Worm (Caenorhabditis elegans) whole organism, L3 larva: ENCODE measurements around the gene flp-11.

ENCODE experiments used
- R02D3.7 ChIP-seq: fragments of 150-350 bp; optimal IDR thresholded peaks from 2 replicates; lab custom pipeline; 2014; ENCODE audit warnings: missing biosample characterization, missing genetic modification characterization
- ZK546.5 ChIP-seq: sonication (generic microtip); optimal IDR thresholded peaks from 2 replicates; lab custom pipeline; 2017; ENCODE audit warnings: missing biosample characterization, missing genetic modification characterization
- aly-2 ChIP-seq: fragments of 150-350 bp; optimal IDR thresholded peaks from 2 replicates; lab custom pipeline; 2014; ENCODE audit warnings: missing biosample characterization, missing genetic modification characterization
- ama-1 ChIP-seq: fragments of 150-350 bp; optimal IDR thresholded peaks from 2 replicates; lab custom pipeline; 2018
- ceh-16 ChIP-seq: sonication (generic microtip); optimal IDR thresholded peaks from 2 replicates; lab custom pipeline; 2017; ENCODE audit warnings: missing biosample characterization, missing genetic modification characterization
- ceh-28 ChIP-seq: fragments of 150-350 bp; optimal IDR thresholded peaks from 2 replicates; lab custom pipeline; 2014; ENCODE audit warnings: missing biosample characterization, missing genetic modification reagents, missing genetic modification characterization
- ceh-82 ChIP-seq: fragments of 150-350 bp; optimal IDR thresholded peaks from 2 replicates; lab custom pipeline; 2014; ENCODE audit warnings: missing biosample characterization, missing genetic modification characterization
- ceh-9 ChIP-seq: sonication (generic microtip); optimal IDR thresholded peaks from 2 replicates; lab custom pipeline; 2018; ENCODE audit warnings: missing biosample characterization, missing genetic modification characterization
- daf-12 ChIP-seq: fragments of 150-350 bp; optimal IDR thresholded peaks from 2 replicates; lab custom pipeline; 2014; ENCODE audit warnings: missing biosample characterization, missing genetic modification reagents, missing genetic modification characterization
- egl-27 ChIP-seq: sonication (generic microtip); optimal IDR thresholded peaks from 4 replicates; lab custom pipeline; 2017; ENCODE audit warnings: missing biosample characterization, missing genetic modification reagents, missing genetic modification characterization
- egl-5 ChIP-seq: fragments of 150-350 bp; optimal IDR thresholded peaks from 2 replicates; lab custom pipeline; 2017; ENCODE audit warnings: missing biosample characterization, missing genetic modification reagents, missing genetic modification characterization, inconsistent platforms
- elt-1 ChIP-seq: fragments of 150-350 bp; optimal IDR thresholded peaks from 2 replicates; lab custom pipeline; 2014; ENCODE audit warnings: missing biosample characterization, missing genetic modification characterization
- elt-2 ChIP-seq: sonication (generic microtip); optimal IDR thresholded peaks from 2 replicates; lab custom pipeline; 2016; ENCODE audit warnings: missing genetic modification reagents, mild to moderate bottlenecking, missing genetic modification characterization, missing compliant biosample characterization
- elt-3 ChIP-seq, 3 experiments: fragments of 150-350 bp in 1 of 3; sonication (generic microtip) in 2 of 3; optimal IDR thresholded peaks; 2 replicates in 2 of 3; 4 replicates in 1 of 3; lab custom pipeline; 2014 to 2017; ENCODE audit warnings: missing biosample characterization in 3 of 3, missing genetic modification characterization in 3 of 3
- eor-1 ChIP-seq, 2 experiments: fragments of 150-350 bp; optimal IDR thresholded peaks; 2 replicates each; lab custom pipeline; 2014 to 2018; ENCODE audit warnings: missing biosample characterization in 2 of 2, missing genetic modification characterization in 2 of 2
- fkh-10 ChIP-seq: sonication (generic microtip); optimal IDR thresholded peaks from 2 replicates; lab custom pipeline; 2017; ENCODE audit warnings: missing biosample characterization, missing genetic modification reagents, missing genetic modification characterization
- fkh-2 ChIP-seq: fragments of 150-350 bp; optimal IDR thresholded peaks from 2 replicates; lab custom pipeline; 2014; ENCODE audit warnings: missing biosample characterization, missing genetic modification reagents, missing genetic modification characterization
- fos-1 ChIP-seq: fragments of 150-350 bp; optimal IDR thresholded peaks from 2 replicates; lab custom pipeline; 2014; ENCODE audit warnings: missing biosample characterization, missing genetic modification characterization
- hmg-11 ChIP-seq: sonication (generic microtip); optimal IDR thresholded peaks from 2 replicates; lab custom pipeline; 2016; ENCODE audit warnings: missing genetic modification characterization, missing compliant biosample characterization
- jun-1 ChIP-seq: fragments of 150-350 bp; optimal IDR thresholded peaks from 2 replicates; lab custom pipeline; 2014; ENCODE audit warnings: missing biosample characterization, missing genetic modification reagents, missing genetic modification characterization
- lin-15B ChIP-seq: fragments of 150-350 bp; optimal IDR thresholded peaks from 2 replicates; lab custom pipeline; 2014; ENCODE audit warnings: missing biosample characterization, missing genetic modification characterization
- lin-39 ChIP-seq: fragments of 150-350 bp; optimal IDR thresholded peaks from 2 replicates; lab custom pipeline; 2018; ENCODE audit warnings: missing biosample characterization, missing genetic modification reagents, missing genetic modification characterization
- lsy-12 ChIP-seq: sonication (generic microtip); optimal IDR thresholded peaks from 2 replicates; lab custom pipeline; 2016; ENCODE audit warnings: mild to moderate bottlenecking, missing genetic modification characterization, missing compliant biosample characterization
- mdl-1 ChIP-seq: fragments of 150-350 bp; optimal IDR thresholded peaks from 2 replicates; lab custom pipeline; 2014; ENCODE audit warnings: missing biosample characterization, missing genetic modification characterization
- mml-1 ChIP-seq: fragments of 150-350 bp; sonication (generic microtip); optimal IDR thresholded peaks from 3 replicates; lab custom pipeline; 2014; ENCODE audit warnings: missing biosample characterization, missing genetic modification characterization
- nfya-1 ChIP-seq: sonication (generic microtip); optimal IDR thresholded peaks from 2 replicates; lab custom pipeline; 2017; ENCODE audit warnings: missing genetic modification characterization, mild to moderate bottlenecking, missing compliant biosample characterization, antibody characterized with exemption, moderate library complexity; ENCODE audit not compliant: insufficient read depth
- nhr-11 ChIP-seq: fragments of 150-350 bp; optimal IDR thresholded peaks from 2 replicates; lab custom pipeline; 2014; ENCODE audit warnings: missing biosample characterization, missing genetic modification characterization
- nhr-12 ChIP-seq: fragments of 150-350 bp; optimal IDR thresholded peaks from 2 replicates; lab custom pipeline; 2014; ENCODE audit warnings: missing biosample characterization, missing genetic modification characterization
- nhr-23 ChIP-seq: fragments of 150-350 bp; optimal IDR thresholded peaks from 2 replicates; lab custom pipeline; 2014; ENCODE audit warnings: missing biosample characterization, missing genetic modification reagents, missing genetic modification characterization
- nhr-237 ChIP-seq: fragments of 150-350 bp; optimal IDR thresholded peaks from 2 replicates; lab custom pipeline; 2014; ENCODE audit warnings: missing biosample characterization, missing genetic modification characterization
- nhr-25 ChIP-seq: sonication (generic microtip); optimal IDR thresholded peaks from 2 replicates; lab custom pipeline; 2017; ENCODE audit warnings: missing biosample characterization, missing genetic modification characterization
- nhr-28 ChIP-seq: fragments of 150-350 bp; optimal IDR thresholded peaks from 2 replicates; lab custom pipeline; 2014; ENCODE audit warnings: missing biosample characterization, missing genetic modification characterization
- nhr-43 ChIP-seq: sonication (generic microtip); optimal IDR thresholded peaks from 2 replicates; lab custom pipeline; 2016; ENCODE audit warnings: mild to moderate bottlenecking, missing genetic modification characterization, missing compliant biosample characterization; ENCODE audit not compliant: poor library complexity, severe bottlenecking
- nhr-67 ChIP-seq: fragments of 150-350 bp; optimal IDR thresholded peaks from 2 replicates; lab custom pipeline; 2014; ENCODE audit warnings: missing biosample characterization, missing genetic modification characterization
- nhr-76 ChIP-seq: fragments of 150-350 bp; sonication (generic microtip); optimal IDR thresholded peaks from 5 replicates; lab custom pipeline; 2014; ENCODE audit warnings: missing biosample characterization, missing genetic modification characterization
- nhr-77 ChIP-seq: fragments of 150-350 bp; optimal IDR thresholded peaks from 2 replicates; lab custom pipeline; 2014; ENCODE audit warnings: missing biosample characterization, missing genetic modification characterization
- pha-4 ChIP-seq: fragments of 150-350 bp; optimal IDR thresholded peaks from 2 replicates; lab custom pipeline; 2014; ENCODE audit warnings: missing biosample characterization, missing genetic modification reagents, missing genetic modification characterization
- pqm-1 ChIP-seq: fragments of 150-350 bp; optimal IDR thresholded peaks from 2 replicates; lab custom pipeline; 2017; ENCODE audit warnings: missing biosample characterization, missing genetic modification characterization, inconsistent platforms
- sea-2 ChIP-seq: fragments of 150-350 bp; sonication (generic microtip); optimal IDR thresholded peaks from 4 replicates; lab custom pipeline; 2014; ENCODE audit warnings: missing biosample characterization, missing genetic modification reagents, missing genetic modification characterization
- skn-1 ChIP-seq: fragments of 150-350 bp; optimal IDR thresholded peaks from 2 replicates; lab custom pipeline; 2014; ENCODE audit warnings: missing biosample characterization, missing genetic modification characterization
- snpc-4 ChIP-seq: fragments of 150-350 bp; optimal IDR thresholded peaks from 2 replicates; lab custom pipeline; 2014; ENCODE audit warnings: missing biosample characterization, missing genetic modification characterization
- tbx-2 ChIP-seq: sonication (generic microtip); optimal IDR thresholded peaks from 2 replicates; lab custom pipeline; 2016; ENCODE audit warnings: mild to moderate bottlenecking, missing genetic modification characterization, missing compliant biosample characterization
- unc-39 ChIP-seq: sonication (generic microtip); optimal IDR thresholded peaks from 4 replicates; lab custom pipeline; 2017; ENCODE audit warnings: missing biosample characterization, missing genetic modification characterization
- unc-62 ChIP-seq: fragments of 150-350 bp; sonication (generic microtip); optimal IDR thresholded peaks from 4 replicates; lab custom pipeline; 2014; ENCODE audit warnings: missing biosample characterization, missing genetic modification reagents, missing genetic modification characterization
- zag-1 ChIP-seq: fragments of 150-350 bp; optimal IDR thresholded peaks from 2 replicates; lab custom pipeline; 2014; ENCODE audit warnings: missing biosample characterization, missing genetic modification characterization
- ztf-11 ChIP-seq: fragments of 150-350 bp; optimal IDR thresholded peaks from 2 replicates; lab custom pipeline; 2014; ENCODE audit warnings: missing biosample characterization, missing genetic modification characterization
- ztf-4 ChIP-seq: fragments of 150-350 bp; optimal IDR thresholded peaks from 2 replicates; lab custom pipeline; 2014; ENCODE audit warnings: missing biosample characterization, missing genetic modification characterization

Gene flp-11

ce11 chrX:4711698-4712329 is 33.9 kb upstream of the flp-11 start, which contains the start of the genes dnj-14 and glit-1 (continued):
- TF ChIP-seq zag-1 (tag; lab: Kevin White, UChicago) (no peak), ceh-28 (tag; lab: Kevin White, UChicago) (peak; percentile 75), fos-1 (tag; lab: Kevin White, UChicago) (peak; percentile 81), mdl-1 (tag; lab: Kevin White, UChicago) (peak; percentile 25), lsy-12 (tag; lab: Kevin White, UChicago) (peak; percentile 81), ceh-9 (tag; lab: Kevin White, UChicago) (no peak), skn-1 (tag; lab: Kevin White, UChicago) (peak; percentile 78), pqm-1 (tag; lab: Kevin White, UChicago) (peak; percentile 69), fkh-10 (GFP tag; lab: Kevin White, UChicago) (peak; percentile 23), mml-1 (no peak), nhr-43 (peak; percentile 77), eor-1 (tag; optimal IDR thresholded peaks at IDR 0.05; lab: Kevin White, UChicago) (no peak), ztf-4 (tag; lab: Kevin White, UChicago) (peak; percentile 61), aly-2 (tag; lab: Kevin White, UChicago) (no peak), jun-1 (peak; percentile 92), nhr-76 (tag; lab: Kevin White, UChicago) (no peak), ceh-82 (peak; percentile 59), nhr-11 (tag; lab: Kevin White, UChicago) (peak; percentile 38)

- no peak for TF ChIP-seq aly-2 (tag; lab: Kevin White, UChicago)
- TF ChIP-seq hmg-11: peak; percentile 17
- no peak for TF ChIP-seq nhr-67
- TF ChIP-seq nhr-25 (tag; lab: Kevin White, UChicago): no peak
- no peak for TF ChIP-seq nhr-23 (tag; lab: Kevin White, UChicago)
- no peak for TF ChIP-seq fkh-2 (tag; lab: Kevin White, UChicago)
- no peak for TF ChIP-seq ama-1 (lab: Kevin White, UChicago)
- no peak for TF ChIP-seq sea-2 (GFP tag; lab: Kevin White, UChicago)
- no peak for TF ChIP-seq nhr-237 (tag; lab: Kevin White, UChicago)
- TF ChIP-seq skn-1 (tag; lab: Kevin White, UChicago): peak; percentile 52
- TF ChIP-seq ZK546.5: no peak
- TF ChIP-seq ceh-9 (tag; lab: Kevin White, UChicago): no peak
- TF ChIP-seq ztf-11 (tag; lab: Kevin White, UChicago): no peak
- TF ChIP-seq unc-62 (GFP tag; lab: Kevin White, UChicago): no peak
- no peak for TF ChIP-seq zag-1 (tag; lab: Kevin White, UChicago)
- peak; percentile 61 for TF ChIP-seq jun-1
- no peak for TF ChIP-seq unc-39
- TF ChIP-seq nhr-12 (tag; lab: Kevin White, UChicago): no peak
- TF ChIP-seq egl-27 (tag; lab: Kevin White, UChicago): no peak
- TF ChIP-seq ceh-28 (tag; lab: Kevin White, UChicago): no peak
- TF ChIP-seq lsy-12 (tag; lab: Kevin White, UChicago): peak; percentile 32
- TF ChIP-seq egl-5 (tag; lab: Kevin White, UChicago): no peak
- peak; percentile 3 for TF ChIP-seq nhr-43
- no peak for TF ChIP-seq eor-1 (tag; optimal IDR thresholded peaks at IDR 0.05; lab: Kevin White, UChicago)
- no peak for TF ChIP-seq fos-1 (tag; lab: Kevin White, UChicago)
- TF ChIP-seq elt-3 (tag; optimal IDR thresholded peaks at IDR 0.05; lab: Kevin White, UChicago): no peak
- TF ChIP-seq nhr-11 (tag; lab: Kevin White, UChicago): no peak
- no peak for TF ChIP-seq ceh-82
- peak; percentile 93 for TF ChIP-seq pha-4
- no peak for TF ChIP-seq nhr-77
- TF ChIP-seq pqm-1 (tag; lab: Kevin White, UChicago): peak; percentile 62
- TF ChIP-seq lin-15B (tag; lab: Kevin White, UChicago): peak; percentile 41
- no peak for TF ChIP-seq nhr-76 (tag; lab: Kevin White, UChicago)
- TF ChIP-seq mml-1: no peak
- TF ChIP-seq nhr-28: no peak
- no peak for TF ChIP-seq elt-1
- TF ChIP-seq snpc-4 (tag; lab: Kevin White, UChicago): peak; percentile 27
- TF ChIP-seq nfya-1 (tag; lab: Kevin White, UChicago): peak; percentile 48
- TF ChIP-seq daf-12 (tag; lab: Kevin White, UChicago): no peak
- peak; percentile 88 for TF ChIP-seq elt-2
- no peak for TF ChIP-seq mdl-1 (tag; lab: Kevin White, UChicago)
- TF ChIP-seq R02D3.7 (tag; lab: Kevin White, UChicago): no peak
- TF ChIP-seq tbx-2 (tag; lab: Kevin White, UChicago): no peak
- TF ChIP-seq lin-39 (tag; lab: Kevin White, UChicago): peak; percentile 5
- TF ChIP-seq ceh-16 (tag; lab: Kevin White, UChicago): no peak
- TF ChIP-seq fkh-10 (GFP tag; lab: Kevin White, UChicago): no peak
- TF ChIP-seq ztf-4 (tag; lab: Kevin White, UChicago): no peak
Measured at ce11 chrX:4706755-4707226, 28.9 kb upstream of the flp-11 start, which contains the start of gene dhhc-10. Gene dhhc-10 (plus strand): TSS chrX:4707176.
